Worm (Caenorhabditis elegans) whole organism, L1 larva: ENCODE data around the gene srw-140.

ENCODE experiments used
- F16B12.6 ChIP-seq: fragments of 150-350 bp; optimal IDR thresholded peaks from 2 replicates; lab custom pipeline; 2014; ENCODE audit warnings: missing biosample characterization, missing genetic modification characterization
- Y116A8C.19 ChIP-seq: sonication (generic microtip); optimal IDR thresholded peaks from 2 replicates; lab custom pipeline; 2016; ENCODE audit warnings: missing compliant biosample characterization, missing genetic modification characterization, borderline replicate concordance
- ceh-90 ChIP-seq: sonication (generic microtip); optimal IDR thresholded peaks from 2 replicates; lab custom pipeline; 2016; ENCODE audit warnings: missing genetic modification characterization, missing compliant biosample characterization
- dpl-1 ChIP-seq, 3 experiments: fragments of 150-350 bp in 2 of 3; sonication (generic microtip) in 1 of 3; optimal IDR thresholded peaks; 2 replicates each; lab custom pipeline; 2014 to 2017; ENCODE audit warnings: missing biosample characterization in 3 of 3, missing genetic modification characterization in 3 of 3, missing genetic modification reagents in 3 of 3
- elt-3 ChIP-seq, 6 experiments: fragments of 150-350 bp in 1 of 6; sonication (generic microtip); optimal IDR thresholded peaks; 2 replicates each; lab custom pipeline; 2017 to 2018; ENCODE audit warnings: missing biosample characterization in 6 of 6, missing genetic modification characterization in 6 of 6, inconsistent platforms in 1 of 6
- irx-1 ChIP-seq: sonication (generic microtip); optimal IDR thresholded peaks from 2 replicates; lab custom pipeline; 2016; ENCODE audit warnings: missing genetic modification characterization, missing compliant biosample characterization
- lin-13 ChIP-seq: fragments of 150-350 bp; optimal IDR thresholded peaks from 2 replicates; lab custom pipeline; 2014; ENCODE audit warnings: missing biosample characterization, missing genetic modification reagents, missing genetic modification characterization
- mef-2 ChIP-seq: fragments of 150-350 bp; optimal IDR thresholded peaks from 2 replicates; lab custom pipeline; 2014; ENCODE audit warnings: missing biosample characterization, missing genetic modification characterization
- nhr-20 ChIP-seq: sonication (generic microtip); optimal IDR thresholded peaks from 2 replicates; lab custom pipeline; 2016; ENCODE audit warnings: mild to moderate bottlenecking, missing genetic modification characterization, missing compliant biosample characterization
- nhr-28 ChIP-seq: fragments of 150-350 bp; optimal IDR thresholded peaks from 2 replicates; lab custom pipeline; 2014; ENCODE audit warnings: missing biosample characterization, missing genetic modification characterization
- snpc-4 ChIP-seq: fragments of 150-350 bp; optimal IDR thresholded peaks from 2 replicates; lab custom pipeline; 2014; ENCODE audit warnings: missing biosample characterization, missing genetic modification characterization
- sup-37 ChIP-seq: fragments of 200-800 bp; sonication (Bioruptor generic); optimal IDR thresholded peaks from 2 replicates; lab custom pipeline; 2018; ENCODE audit warnings: mild to moderate bottlenecking, missing genetic modification characterization, missing compliant biosample characterization
- xbp-1 ChIP-seq: sonication (generic microtip); optimal IDR thresholded peaks from 2 replicates; lab custom pipeline; 2016; ENCODE audit warnings: missing genetic modification characterization, missing compliant biosample characterization
- ztf-4 ChIP-seq: fragments of 150-350 bp; optimal IDR thresholded peaks from 2 replicates; lab custom pipeline; 2014; ENCODE audit warnings: missing biosample characterization, missing genetic modification characterization

DNA sequence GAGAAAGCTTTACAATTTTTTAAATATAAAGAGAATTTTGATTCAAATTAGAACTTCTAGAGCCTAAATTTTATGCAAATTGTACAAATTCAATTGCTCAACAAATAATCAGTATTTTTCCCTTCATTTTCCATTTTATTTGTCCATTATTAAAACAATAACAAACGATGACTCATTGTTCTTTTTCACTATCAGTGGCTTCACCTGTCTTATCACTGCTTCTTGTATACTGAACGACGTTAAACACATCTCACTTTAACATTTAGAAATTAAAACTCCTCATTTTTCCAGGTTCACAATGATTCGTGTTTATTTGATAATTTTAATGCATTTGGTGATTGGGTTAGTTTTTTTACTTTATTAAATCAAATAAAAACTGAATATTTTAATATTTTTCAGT, 45.8 kb upstream of the srw-140 start, which contains the start of gene sid-1:
- TF ChIP-seq ceh-90 (tag; lab: Kevin White, UChicago) (no peak), snpc-4 (no peak), nhr-20 (tag; lab: Kevin White, UChicago) (no peak), elt-3 (tag; optimal IDR thresholded peaks at IDR 0.05; lab: Kevin White, UChicago) (no peak), ztf-4 (no peak), sup-37 (no peak), nhr-28 (tag; lab: Kevin White, UChicago) (no peak), dpl-1 (GFP tag; optimal IDR thresholded peaks at IDR 0.05; lab: Kevin White, UChicago) (no peak), xbp-1 (tag; lab: Kevin White, UChicago) (no peak), F16B12.6 (no peak), lin-13 (no peak), mef-2 (tag; lab: Kevin White, UChicago) (no peak), irx-1 (tag; lab: Kevin White, UChicago) (no peak), Y116A8C.19 (tag; lab: Kevin White, UChicago) (no peak)
